Worm (Caenorhabditis elegans): ENCODE results near the gene K02G10.15.
A peak's percentile ranks its signal among the peaks of the same experiment; 100 is the strongest.

Gene K02G10.15

ce11 chrX:4635643-4636042 is 46.9 kb downstream of the K02G10.15 start (continued):
- TF ChIP-seq hlh-30 (tag; optimal IDR thresholded peaks at IDR 0.05; ENCODE audit: insufficient read depth) (peak; percentile 78), npax-4 (tag; optimal IDR thresholded peaks at IDR 0.05) (no peak), che-1 (tag; optimal IDR thresholded peaks at IDR 0.05) (no peak), hlh-15 (tag; optimal IDR thresholded peaks at IDR 0.05) (no peak), lim-6 (tag; optimal IDR thresholded peaks at IDR 0.05) (no peak), ceh-19 (GFP tag; optimal IDR thresholded peaks at IDR 0.05) (no peak), ceh-6 (GFP tag; optimal IDR thresholded peaks at IDR 0.05) (no peak), nhr-232 (tag; optimal IDR thresholded peaks at IDR 0.05) (no peak), unc-86 (tag; optimal IDR thresholded peaks at IDR 0.05) (no peak), dmd-4 (tag; optimal IDR thresholded peaks at IDR 0.05; ENCODE audit: borderline replicate concordance) (no peak), ttx-3 (tag; optimal IDR thresholded peaks at IDR 0.05) (no peak), C08G9.2 (tag; optimal IDR thresholded peaks at IDR 0.05) (peak; percentile 9), hlh-8 (tag; optimal IDR thresholded peaks at IDR 0.05) (no peak), C38D4.7 (GFP tag; optimal IDR thresholded peaks at IDR 0.05) (no peak), nfya-1 (tag; optimal IDR thresholded peaks at IDR 0.05) (peak; percentile 41), zip-5 (tag; optimal IDR thresholded peaks at IDR 0.05) (no peak), hlh-13 (GFP tag; optimal IDR thresholded peaks at IDR 0.05) (no peak), ceh-9 (tag; optimal IDR thresholded peaks at IDR 0.05) (no peak), ceh-2 (tag; optimal IDR thresholded peaks at IDR 0.05) (peak; percentile 21), unc-42 (tag; optimal IDR thresholded peaks at IDR 0.05) (peak; percentile 29), ceh-45 (GFP tag; IDR thresholded peaks at IDR 0.05) (no peak), dve-1 (tag; optimal IDR thresholded peaks at IDR 0.05) (no peak), rnt-1 (tag; optimal IDR thresholded peaks at IDR 0.05) (peak; percentile 33), tbx-7 (tag; optimal IDR thresholded peaks at IDR 0.05) (no peak), fkh-6 (tag; optimal IDR thresholded peaks at IDR 0.05) (no peak), sox-2 (GFP tag; IDR thresholded peaks at IDR 0.05) (no peak), ama-1 (optimal IDR thresholded peaks at IDR 0.05) (no peak), gmeb-2 (tag; optimal IDR thresholded peaks at IDR 0.05) (no peak), ets-4 (tag; optimal IDR thresholded peaks at IDR 0.05) (no peak), F13H6.1 (tag; optimal IDR thresholded peaks at IDR 0.05) (no peak), elt-4 (tag; optimal IDR thresholded peaks at IDR 0.05) (no peak), hlh-6 (tag; optimal IDR thresholded peaks at IDR 0.05) (no peak), mec-3 (tag; optimal IDR thresholded peaks at IDR 0.05; ENCODE audit: borderline replicate concordance) (no peak), ref-2 (tag; optimal IDR thresholded peaks at IDR 0.05) (no peak), odd-2 (tag; optimal IDR thresholded peaks at IDR 0.05) (no peak), sox-4 (tag; optimal IDR thresholded peaks at IDR 0.05) (no peak), fkh-10 (GFP tag; optimal IDR thresholded peaks at IDR 0.05) (no peak), Y22D7AL.16 (tag; optimal IDR thresholded peaks at IDR 0.05) (no peak), ceh-31 (tag; optimal IDR thresholded peaks at IDR 0.05) (peak; percentile 37), pat-9 (tag; optimal IDR thresholded peaks at IDR 0.05) (no peak), tbx-2 (tag; optimal IDR thresholded peaks at IDR 0.05) (peak; percentile 40), elt-2 (tag; optimal IDR thresholded peaks at IDR 0.05) (no peak), ceh-18 (tag; optimal IDR thresholded peaks at IDR 0.05) (peak; percentile 48), ztf-16 (tag; optimal IDR thresholded peaks at IDR 0.05) (no peak), ceh-30 (tag; optimal IDR thresholded peaks at IDR 0.05) (no peak), K09A11.1 (tag; optimal IDR thresholded peaks at IDR 0.05; ENCODE audit: insufficient read depth) (no peak), T23F11.4 (GFP tag; optimal IDR thresholded peaks at IDR 0.05) (no peak)
